Worm (Caenorhabditis elegans): ENCODE data around the gene sre-39.

ce11 chrII:4665359-4665758 is 21.7 kb upstream of the sre-39 start, which contains the start of gene T05A7.11:
- TF ChIP-seq ztf-11 (tag; optimal IDR thresholded peaks at IDR 0.05), result no peak
- TF ChIP-seq nhr-28 (tag; optimal IDR thresholded peaks at IDR 0.05), result no peak
- no peak for TF ChIP-seq lin-13 (tag; optimal IDR thresholded peaks at IDR 0.05)
- TF ChIP-seq snpc-4 (tag; optimal IDR thresholded peaks at IDR 0.05), result no peak
- no peak for TF ChIP-seq pha-4 (tag; optimal IDR thresholded peaks at IDR 0.05)
- no peak for TF ChIP-seq unc-62 (GFP tag; optimal IDR thresholded peaks at IDR 0.05)
- TF ChIP-seq blmp-1 (tag; optimal IDR thresholded peaks at IDR 0.05), result no peak
- TF ChIP-seq lsy-2 (tag; optimal IDR thresholded peaks at IDR 0.05), result no peak
- TF ChIP-seq elt-3 (tag; optimal IDR thresholded peaks at IDR 0.05), result no peak
- TF ChIP-seq mep-1 (tag; optimal IDR thresholded peaks at IDR 0.05), result no peak
- no peak for TF ChIP-seq nhr-12 (tag; optimal IDR thresholded peaks at IDR 0.05)
- no peak for TF ChIP-seq sem-2 (GFP tag; optimal IDR thresholded peaks at IDR 0.05)
- TF ChIP-seq nhr-237 (tag; optimal IDR thresholded peaks at IDR 0.05), result no peak
- TF ChIP-seq elt-1 (tag; optimal IDR thresholded peaks at IDR 0.05; ENCODE audit: borderline replicate concordance, insufficient read depth), result no peak

All from whole organism, mixed stage, embryonic.